Fruit fly (Drosophila melanogaster): ENCODE results near the gene Smvt.

- TF ChIP-seq HLH106 (tag; optimal IDR thresholded peaks at IDR 0.05) (no peak), h (GFP tag; optimal IDR thresholded peaks at IDR 0.05) (no peak), br (GFP tag; optimal IDR thresholded peaks at IDR 0.05) (no peak)
These were observed 2.7 kb downstream of the Smvt start, which contains the start of gene CG2187 for dm6 chr3R:31758587-31759167.

Measured in whole organism, wandering third instar larva.